Worm (Caenorhabditis elegans) whole organism, L4/young adult: ENCODE measurements around the gene sca-1.

Experiments
- W03F9.2 ChIP-seq: fragments of 150-350 bp; optimal IDR thresholded peaks from 2 replicates; lab custom pipeline; 2014; ENCODE audit warnings: missing biosample characterization, missing genetic modification characterization
- dao-5 ChIP-seq: sonication (generic microtip); optimal IDR thresholded peaks from 2 replicates; lab custom pipeline; 2016; ENCODE audit warnings: missing genotype, missing genetic modification characterization, moderate library complexity, missing compliant biosample characterization
- him-1 ChIP-seq: sonication (generic microtip); optimal IDR thresholded peaks from 2 replicates; lab custom pipeline; 2016; ENCODE audit warnings: missing genotype, missing genetic modification reagents, missing genetic modification characterization, missing compliant biosample characterization

ce11 chrIII:10806821-10807220 lies 9.8 kb downstream of the sca-1 start:
- TF ChIP-seq W03F9.2 (tag; lab: Kevin White, UChicago) = no peak
- TF ChIP-seq him-1 (tag; lab: Kevin White, UChicago) = no peak
- TF ChIP-seq dao-5 = no peak
